Worm (Caenorhabditis elegans) whole organism, young adult: ENCODE results near the gene K08B5.1.

Source experiments
- F49E8.2 ChIP-seq: sonication (generic microtip); optimal IDR thresholded peaks from 3 replicates; lab custom pipeline; 2017; ENCODE audit warnings: missing genetic modification characterization, mild to moderate bottlenecking, missing compliant biosample characterization, antibody characterized with exemption, moderate library complexity; ENCODE audit not compliant: insufficient read depth
- ama-1 ChIP-seq, 3 experiments: fragments of 150-350 bp in 1 of 3; sonication (generic microtip) in 2 of 3; optimal IDR thresholded peaks; 2 replicates each; lab custom pipeline; 2014 to 2018; ENCODE audit warnings: missing biosample characterization in 2 of 3, missing genetic modification characterization in 2 of 3, missing genetic modification reagents in 2 of 3
- cebp-2 ChIP-seq: fragments of 200-800 bp; sonication (Bioruptor generic); IDR thresholded peaks from 2 replicates; pipeline ENCODE4 v1.3.6; 2022; ENCODE audit warnings: missing genetic modification characterization, missing compliant biosample characterization
- efl-1 ChIP-seq: fragments of 150-350 bp; optimal IDR thresholded peaks from 2 replicates; lab custom pipeline; 2014; ENCODE audit warnings: missing biosample characterization, missing genetic modification reagents, missing genetic modification characterization
- egl-18 ChIP-seq: fragments of 200-800 bp; sonication (Bioruptor generic); IDR thresholded peaks from 2 replicates; pipeline ENCODE4 v1.3.6; 2022; ENCODE audit warnings: missing genetic modification reagents, missing genetic modification characterization, missing compliant biosample characterization
- ets-4 ChIP-seq: fragments of 200-800 bp; sonication (Bioruptor generic); optimal IDR thresholded peaks from 2 replicates; lab custom pipeline; 2018; ENCODE audit warnings: mild to moderate bottlenecking, missing genetic modification characterization, missing compliant biosample characterization
- him-1 ChIP-seq: sonication (generic microtip); optimal IDR thresholded peaks from 2 replicates; lab custom pipeline; 2016; ENCODE audit warnings: missing genotype, missing genetic modification reagents, missing genetic modification characterization, missing compliant biosample characterization
- lin-54 ChIP-seq: fragments of 200-800 bp; sonication (Bioruptor generic); optimal IDR thresholded peaks from 2 replicates; lab custom pipeline; 2018; ENCODE audit warnings: mild to moderate bottlenecking, missing genetic modification characterization, missing compliant biosample characterization
- mel-28 ChIP-seq: sonication (generic microtip); optimal IDR thresholded peaks from 2 replicates; lab custom pipeline; 2016; ENCODE audit warnings: borderline replicate concordance, mild to moderate bottlenecking, missing genetic modification characterization, missing compliant biosample characterization
- pha-4 ChIP-seq: fragments of 150-350 bp; sonication (generic microtip); optimal IDR thresholded peaks from 2 replicates; lab custom pipeline; 2014; ENCODE audit warnings: missing biosample characterization, missing genetic modification reagents, missing genetic modification characterization
- sdz-38 ChIP-seq: sonication (generic microtip); optimal IDR thresholded peaks from 2 replicates; lab custom pipeline; 2016; ENCODE audit warnings: missing genotype, missing genetic modification characterization, missing compliant biosample characterization
- unc-130 ChIP-seq: sonication (generic microtip); optimal IDR thresholded peaks from 2 replicates; lab custom pipeline; 2016; ENCODE audit warnings: missing genetic modification reagents, missing genetic modification characterization, missing compliant biosample characterization

DNA sequence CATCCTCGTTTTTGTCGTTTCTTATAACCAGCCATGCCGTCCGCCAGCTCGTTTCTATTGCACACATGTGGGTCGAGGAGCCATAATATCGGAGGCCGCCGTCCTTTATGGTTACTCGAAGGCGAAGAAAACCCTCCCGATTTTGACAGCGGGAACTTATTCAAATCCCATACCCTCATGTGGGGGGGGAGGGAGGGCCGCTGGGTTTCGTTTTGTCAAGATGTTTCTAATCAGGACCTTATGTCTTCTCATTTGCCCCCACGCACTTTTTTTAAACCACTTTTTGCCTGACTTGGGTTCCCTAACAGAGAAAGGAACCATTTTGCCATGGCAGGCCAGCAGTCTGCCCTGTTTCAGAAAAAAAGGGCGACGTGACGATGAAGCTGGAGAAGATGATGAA lies 25.7 kb upstream of the K08B5.1 start:
- TF ChIP-seq lin-54 (GFP tag; lab: Kevin White, UChicago) (no peak), sdz-38 (no peak), unc-130 (no peak), ets-4 (no peak), cebp-2 (GFP tag; lab: Robert Waterston, UW) (no peak), him-1 (no peak), egl-18 (no peak), F49E8.2 (tag; lab: Kevin White, UChicago) (no peak), ama-1 (optimal IDR thresholded peaks at IDR 0.05; lab: Kevin White, UChicago) (no peak), ama-1 (GFP tag; optimal IDR thresholded peaks at IDR 0.05; lab: Kevin White, UChicago) (no peak), pha-4 (tag; lab: Kevin White, UChicago) (no peak), mel-28 (tag; lab: Kevin White, UChicago) (no peak), efl-1 (GFP tag; lab: Kevin White, UChicago) (no peak)
